Worm (Caenorhabditis elegans) whole organism, midembryonic: Measurements from ENCODE around the gene scl-6.
A peak's percentile ranks its signal among the peaks of the same experiment; 100 is the strongest.

Experiments used
- T22C8.4 ChIP-seq: fragments of 200-800 bp; sonication (Bioruptor generic); IDR thresholded peaks from 2 replicates; pipeline ENCODE4 v1.3.6; 2022; ENCODE audit warnings: missing genetic modification characterization, missing compliant biosample characterization
- cog-1 ChIP-seq: sonication (generic microtip); optimal IDR thresholded peaks from 2 replicates; lab custom pipeline; 2016; ENCODE audit warnings: missing genetic modification characterization, missing compliant biosample characterization
- flt-1 ChIP-seq: fragments of 200-800 bp; sonication (Bioruptor generic); IDR thresholded peaks from 2 replicates; pipeline ENCODE4 v1.3.6; 2022; ENCODE audit warnings: missing genetic modification characterization, missing compliant biosample characterization
- klf-2 ChIP-seq: fragments of 200-800 bp; sonication (Bioruptor generic); conservative IDR thresholded peaks from 2 replicates; pipeline ENCODE4 v1.3.6; 2022; ENCODE audit warnings: missing genetic modification reagents, missing genetic modification characterization, missing compliant biosample characterization
- med-1 ChIP-seq: sonication (generic microtip); optimal IDR thresholded peaks from 2 replicates; lab custom pipeline; 2017; ENCODE audit warnings: missing genetic modification characterization, mild to moderate bottlenecking, missing compliant biosample characterization, antibody characterized with exemption, missing genetic modification reagents; ENCODE audit not compliant: insufficient read depth
- ref-1 ChIP-seq: fragments of 200-800 bp; sonication (Bioruptor generic); conservative IDR thresholded peaks from 2 replicates; pipeline ENCODE4 v1.3.6; 2022; ENCODE audit warnings: missing genetic modification reagents, missing genetic modification characterization, missing compliant biosample characterization
- tab-1 ChIP-seq: fragments of 200-800 bp; sonication (Bioruptor generic); IDR thresholded peaks from 2 replicates; pipeline ENCODE4 v1.3.6; 2022; ENCODE audit warnings: missing genetic modification characterization, missing compliant biosample characterization
- ztf-23 ChIP-seq: fragments of 200-800 bp; sonication (Bioruptor generic); IDR thresholded peaks from 2 replicates; pipeline ENCODE4 v1.3.6; 2022; ENCODE audit warnings: missing genetic modification reagents, missing genetic modification characterization, missing compliant biosample characterization
- ztf-29 ChIP-seq: fragments of 200-800 bp; sonication (Bioruptor generic); IDR thresholded peaks from 2 replicates; pipeline ENCODE4 v1.3.6; 2022; ENCODE audit warnings: missing genetic modification reagents, missing genetic modification characterization, missing compliant biosample characterization

Gene scl-6

ce11 chrIV:13068451-13068850 lies at the start of gene scl-6:
Gene scl-6, plus strand, starts transcription at chrIV:13068751.
- no peak for TF ChIP-seq ztf-29 (GFP tag; lab: Robert Waterston, UW)
- TF ChIP-seq T22C8.4 (GFP tag; lab: Robert Waterston, UW), result no peak
- no peak for TF ChIP-seq cog-1

- TF ChIP-seq flt-1, result no peak
Observed at ce11 chrIV:13021006-13021405, 47.5 kb upstream of the scl-6 start.

ce11 chrIV:13022892-13023291 lies 45.7 kb upstream of the scl-6 start:
- TF ChIP-seq ztf-23 (GFP tag; lab: Robert Waterston, UW), result 0 out of 2 replicates have a peak, but pooled peaks have one; percentile 21
- TF ChIP-seq ref-1 (GFP tag; lab: Robert Waterston, UW), result no peak
- TF ChIP-seq T22C8.4 (GFP tag; lab: Robert Waterston, UW), result no peak
- no peak for TF ChIP-seq klf-2
- no peak for TF ChIP-seq cog-1
- no peak for TF ChIP-seq flt-1
- TF ChIP-seq ztf-29 (GFP tag; lab: Robert Waterston, UW), result no peak
- no peak for TF ChIP-seq tab-1
- TF ChIP-seq med-1 (GFP tag; lab: Kevin White, UChicago), result no peak

- no peak for TF ChIP-seq ztf-29 (GFP tag; lab: Robert Waterston, UW)
- no peak for TF ChIP-seq tab-1
- TF ChIP-seq T22C8.4 (GFP tag; lab: Robert Waterston, UW), result no peak
- no peak for TF ChIP-seq flt-1
- TF ChIP-seq cog-1, result no peak
- TF ChIP-seq ref-1 (GFP tag; lab: Robert Waterston, UW), result no peak
- TF ChIP-seq ztf-23 (GFP tag; lab: Robert Waterston, UW), result no peak
- no peak for TF ChIP-seq klf-2
- TF ChIP-seq med-1 (GFP tag; lab: Kevin White, UChicago), result no peak
Observed at ce11 chrIV:13025853-13026343, 42.7 kb upstream of the scl-6 start.

- no peak for TF ChIP-seq klf-2
- TF ChIP-seq ref-1 (GFP tag; lab: Robert Waterston, UW), result no peak
- TF ChIP-seq cog-1, result no peak
- no peak for TF ChIP-seq flt-1
- no peak for TF ChIP-seq med-1 (GFP tag; lab: Kevin White, UChicago)
- no peak for TF ChIP-seq ztf-29 (GFP tag; lab: Robert Waterston, UW)
Observed at ce11 chrIV:13026762-13027161, 41.8 kb upstream of the scl-6 start.

- peak; percentile 6 for TF ChIP-seq cog-1
- TF ChIP-seq T22C8.4 (GFP tag; lab: Robert Waterston, UW), result no peak
Observed at ce11 chrIV:13027801-13028641, 40.5 kb upstream of the scl-6 start.

ce11 chrIV:13028746-13029673 lies 39.5 kb upstream of the scl-6 start:
- TF ChIP-seq ref-1 (GFP tag; lab: Robert Waterston, UW), result no peak
- no peak for TF ChIP-seq klf-2
- TF ChIP-seq ztf-23 (GFP tag; lab: Robert Waterston, UW), result no peak
- no peak for TF ChIP-seq flt-1
- TF ChIP-seq T22C8.4 (GFP tag; lab: Robert Waterston, UW), result no peak
- TF ChIP-seq cog-1, result no peak
- TF ChIP-seq tab-1, result no peak
- no peak for TF ChIP-seq med-1 (GFP tag; lab: Kevin White, UChicago)
- TF ChIP-seq ztf-29 (GFP tag; lab: Robert Waterston, UW), result no peak

ce11 chrIV:13029674-13030466 lies 38.7 kb upstream of the scl-6 start:
- TF ChIP-seq T22C8.4 (GFP tag; lab: Robert Waterston, UW) (no peak), klf-2 (no peak), ref-1 (GFP tag; lab: Robert Waterston, UW) (no peak), tab-1 (0 out of 2 replicates have a peak, but pooled peaks have one; percentile 49), ztf-23 (GFP tag; lab: Robert Waterston, UW) (no peak; the same call in 1 of the 2 replicates), flt-1 (0 out of 2 replicates have a peak, but pooled peaks have one; percentile 3), ztf-29 (GFP tag; lab: Robert Waterston, UW) (no peak), med-1 (GFP tag; lab: Kevin White, UChicago) (no peak), cog-1 (peak; percentile 46)

- TF ChIP-seq cog-1 (peak; percentile 20), tab-1 (0 out of 2 replicates have a peak, but pooled peaks have one; percentile 63), klf-2 (no peak; the same call in 1 of the 2 replicates)
Observed at ce11 chrIV:13030467-13031299, 37.9 kb upstream of the scl-6 start.
